Worm (Caenorhabditis elegans) whole organism, L4 larva: ENCODE results near the gene str-246.
A peak's percentile ranks its signal among the peaks of the same experiment; 100 is the strongest.

Experiments
- D1046.2 ChIP-seq: fragments of 200-800 bp; sonication (Bioruptor generic); IDR thresholded peaks from 2 replicates; pipeline ENCODE4 v1.3.6; 2022; ENCODE audit warnings: missing genetic modification characterization, missing compliant biosample characterization
- F10B5.3 ChIP-seq: sonication (generic microtip); optimal IDR thresholded peaks from 2 replicates; lab custom pipeline; 2016; ENCODE audit warnings: mild to moderate bottlenecking, missing genetic modification characterization, missing compliant biosample characterization
- F37D6.2 ChIP-seq: sonication (generic microtip); optimal IDR thresholded peaks from 2 replicates; lab custom pipeline; 2016; ENCODE audit warnings: mild to moderate bottlenecking, missing genetic modification characterization, missing compliant biosample characterization
- F44E2.7 ChIP-seq: fragments of 200-800 bp; sonication (Bioruptor generic); IDR thresholded peaks from 2 replicates; pipeline ENCODE4 v2.1.2; 2022; ENCODE audit warnings: missing genetic modification characterization, missing compliant biosample characterization
- F49E8.2 ChIP-seq: sonication (generic microtip); optimal IDR thresholded peaks from 2 replicates; lab custom pipeline; 2016; ENCODE audit warnings: missing compliant biosample characterization, mild to moderate bottlenecking, missing genetic modification characterization, borderline replicate concordance
- R02D3.7 ChIP-seq: fragments of 150-350 bp; sonication (generic microtip); optimal IDR thresholded peaks from 3 replicates; lab custom pipeline; 2014; ENCODE audit warnings: missing biosample characterization, missing genetic modification characterization
- T20F7.1 ChIP-seq: fragments of 200-800 bp; sonication (Bioruptor generic); optimal IDR thresholded peaks from 2 replicates; lab custom pipeline; 2018; ENCODE audit warnings: mild to moderate bottlenecking, missing genetic modification characterization, missing compliant biosample characterization
- T26A8.4 ChIP-seq: fragments of 200-800 bp; sonication (Bioruptor generic); IDR thresholded peaks from 2 replicates; pipeline ENCODE4 v1.3.6; 2022; ENCODE audit warnings: missing genetic modification characterization, missing compliant biosample characterization
- Y105C5A.15 ChIP-seq: fragments of 200-800 bp; sonication (Bioruptor generic); IDR thresholded peaks from 2 replicates; pipeline ENCODE4 v1.3.6; 2022; ENCODE audit warnings: missing genetic modification characterization, missing compliant biosample characterization
- Y48G9A.11 ChIP-seq: fragments of 200-800 bp; sonication (Bioruptor generic); IDR thresholded peaks from 2 replicates; pipeline ENCODE4 v1.3.6; 2022; ENCODE audit warnings: missing genetic modification reagents, missing genetic modification characterization, missing compliant biosample characterization
- Y75B8A.6 ChIP-seq: fragments of 200-800 bp; sonication (Bioruptor generic); IDR thresholded peaks from 2 replicates; pipeline ENCODE4 v1.3.6; 2022; ENCODE audit warnings: missing genetic modification reagents, missing genetic modification characterization, missing compliant biosample characterization
- aha-1 ChIP-seq: fragments of 150-350 bp; peaks from one replicate; lab custom pipeline; 2014; ENCODE audit warnings: missing biosample characterization, missing genetic modification characterization
- ama-1 ChIP-seq: fragments of 150-350 bp; optimal IDR thresholded peaks from 2 replicates; lab custom pipeline; 2014; ENCODE audit warnings: inconsistent platforms, mixed read lengths
- arid-1 ChIP-seq: fragments of 200-800 bp; sonication (Bioruptor generic); conservative IDR thresholded peaks from 2 replicates; pipeline ENCODE4 v1.3.6; 2022; ENCODE audit warnings: missing genetic modification reagents, missing genetic modification characterization, missing compliant biosample characterization
- attf-4 ChIP-seq: sonication (generic microtip); optimal IDR thresholded peaks from 3 replicates; lab custom pipeline; 2017; ENCODE audit warnings: missing biosample characterization, missing genetic modification characterization
- ceh-20 ChIP-seq: fragments of 200-800 bp; sonication (Bioruptor generic); IDR thresholded peaks from 2 replicates; pipeline ENCODE4 v1.3.6; 2022; ENCODE audit warnings: missing genetic modification reagents, missing genetic modification characterization, missing compliant biosample characterization
- ceh-82 ChIP-seq: sonication (generic microtip); optimal IDR thresholded peaks from 2 replicates; lab custom pipeline; 2017; ENCODE audit warnings: missing biosample characterization, missing genetic modification characterization
- cey-2 ChIP-seq: sonication (generic microtip); optimal IDR thresholded peaks from 3 replicates; lab custom pipeline; 2017; ENCODE audit warnings: missing genetic modification characterization, mild to moderate bottlenecking, missing compliant biosample characterization, antibody characterized with exemption, borderline replicate concordance; ENCODE audit not compliant: insufficient read depth
- daf-8 ChIP-seq: fragments of 200-800 bp; sonication (Bioruptor generic); IDR thresholded peaks from 2 replicates; pipeline ENCODE4 v1.3.6; 2022; ENCODE audit warnings: missing genetic modification characterization, missing compliant biosample characterization
- dmd-6 ChIP-seq: fragments of 200-800 bp; sonication (Bioruptor generic); IDR thresholded peaks from 2 replicates; pipeline ENCODE4 v1.3.6; 2022; ENCODE audit warnings: missing genetic modification reagents, missing genetic modification characterization, missing compliant biosample characterization
- dmd-9 ChIP-seq: fragments of 200-800 bp; sonication (Bioruptor generic); IDR thresholded peaks from 2 replicates; pipeline ENCODE4 v1.3.6; 2022; ENCODE audit warnings: missing genetic modification reagents, missing genetic modification characterization, missing compliant biosample characterization
- dpl-1 ChIP-seq: fragments of 150-350 bp; optimal IDR thresholded peaks from 2 replicates; lab custom pipeline; 2014; ENCODE audit warnings: missing biosample characterization, missing genetic modification reagents, missing genetic modification characterization
- egl-27 ChIP-seq: sonication (generic microtip); optimal IDR thresholded peaks from 3 replicates; lab custom pipeline; 2017; ENCODE audit warnings: missing biosample characterization, missing genetic modification reagents, missing genetic modification characterization
- fkh-10 ChIP-seq: fragments of 150-350 bp; optimal IDR thresholded peaks from 2 replicates; lab custom pipeline; 2014; ENCODE audit warnings: missing biosample characterization, missing genetic modification reagents, missing genetic modification characterization
- fos-1 ChIP-seq: fragments of 150-350 bp; optimal IDR thresholded peaks from 2 replicates; lab custom pipeline; 2014; ENCODE audit warnings: missing biosample characterization, missing genetic modification characterization
- gei-8 ChIP-seq: fragments of 200-800 bp; sonication (Bioruptor generic); optimal IDR thresholded peaks from 2 replicates; lab custom pipeline; 2018; ENCODE audit warnings: mild to moderate bottlenecking, missing genetic modification characterization, missing compliant biosample characterization
- lin-1 ChIP-seq: fragments of 200-800 bp; sonication (Bioruptor generic); IDR thresholded peaks from 2 replicates; pipeline ENCODE4 v1.3.6; 2022; ENCODE audit warnings: missing genetic modification reagents, missing genetic modification characterization, missing compliant biosample characterization
- lin-13 ChIP-seq: fragments of 150-350 bp; optimal IDR thresholded peaks from 2 replicates; lab custom pipeline; 2014; ENCODE audit warnings: missing biosample characterization, missing genetic modification reagents, missing genetic modification characterization
- lin-38 ChIP-seq: fragments of 200-800 bp; sonication (Bioruptor generic); IDR thresholded peaks from 2 replicates; pipeline ENCODE4 v1.3.6; 2022; ENCODE audit warnings: missing genetic modification reagents, missing genetic modification characterization, missing compliant biosample characterization
- lin-39 ChIP-seq: fragments of 150-350 bp; optimal IDR thresholded peaks from 2 replicates; lab custom pipeline; 2014; ENCODE audit warnings: missing biosample characterization, missing genetic modification reagents, missing genetic modification characterization
- madf-5 ChIP-seq, 2 experiments: fragments of 200-800 bp; sonication (Bioruptor generic); IDR thresholded peaks; 2 replicates each; pipeline ENCODE4 v1.3.6; 2022; ENCODE audit warnings: missing compliant biosample characterization in 2 of 2, missing genetic modification characterization in 2 of 2
- mdt-29 ChIP-seq: fragments of 200-800 bp; sonication (Bioruptor generic); IDR thresholded peaks from 2 replicates; pipeline ENCODE4 v1.3.6; 2022; ENCODE audit warnings: missing genetic modification reagents, missing genetic modification characterization, missing compliant biosample characterization
- mxl-3 ChIP-seq: fragments of 200-800 bp; sonication (Bioruptor generic); optimal IDR thresholded peaks from 2 replicates; lab custom pipeline; 2018; ENCODE audit warnings: mild to moderate bottlenecking, missing genetic modification characterization, missing compliant biosample characterization
- nhr-11 ChIP-seq: fragments of 150-350 bp; optimal IDR thresholded peaks from 2 replicates; lab custom pipeline; 2014; ENCODE audit warnings: missing biosample characterization, missing genetic modification characterization
- nhr-111 ChIP-seq: fragments of 200-800 bp; sonication (Bioruptor generic); optimal IDR thresholded peaks from 2 replicates; lab custom pipeline; 2018; ENCODE audit warnings: mild to moderate bottlenecking, missing genetic modification characterization, missing compliant biosample characterization
- nhr-237 ChIP-seq: sonication (generic microtip); optimal IDR thresholded peaks from 2 replicates; lab custom pipeline; 2017; ENCODE audit warnings: missing biosample characterization, missing genetic modification characterization
- nhr-41 ChIP-seq: fragments of 200-800 bp; sonication (Bioruptor generic); IDR thresholded peaks from 2 replicates; pipeline ENCODE4 v1.3.6; 2022; ENCODE audit warnings: missing genetic modification reagents, missing genetic modification characterization, missing compliant biosample characterization
- nhr-42 ChIP-seq: fragments of 200-800 bp; sonication (Bioruptor generic); IDR thresholded peaks from 2 replicates; pipeline ENCODE4 v1.3.6; 2022; ENCODE audit warnings: missing genetic modification characterization, missing compliant biosample characterization
- nhr-48 ChIP-seq: sonication (generic microtip); optimal IDR thresholded peaks from 2 replicates; lab custom pipeline; 2016; ENCODE audit warnings: mild to moderate bottlenecking, missing genetic modification characterization, missing compliant biosample characterization
- rbr-2 ChIP-seq: sonication (generic microtip); optimal IDR thresholded peaks from 2 replicates; lab custom pipeline; 2016; ENCODE audit warnings: missing genotype, missing genetic modification characterization, missing compliant biosample characterization
- saeg-2 ChIP-seq: fragments of 200-800 bp; sonication (Bioruptor generic); IDR thresholded peaks from 2 replicates; pipeline ENCODE4 v1.3.6; 2022; ENCODE audit warnings: missing genetic modification reagents, missing genetic modification characterization, missing compliant biosample characterization
- sdz-12 ChIP-seq: fragments of 200-800 bp; sonication (Bioruptor generic); optimal IDR thresholded peaks from 2 replicates; lab custom pipeline; 2018; ENCODE audit warnings: mild to moderate bottlenecking, missing genetic modification characterization, missing compliant biosample characterization
- set-16 ChIP-seq: fragments of 200-800 bp; sonication (Bioruptor generic); IDR thresholded peaks from 2 replicates; pipeline ENCODE4 v1.3.6; 2022; ENCODE audit warnings: missing genetic modification reagents, missing genetic modification characterization, missing compliant biosample characterization
- snpc-4 ChIP-seq: fragments of 150-350 bp; optimal IDR thresholded peaks from 2 replicates; lab custom pipeline; 2014; ENCODE audit warnings: missing biosample characterization, missing genetic modification characterization
- spr-1 ChIP-seq: sonication (generic microtip); optimal IDR thresholded peaks from 2 replicates; lab custom pipeline; 2016; ENCODE audit warnings: mild to moderate bottlenecking, missing genetic modification characterization, missing compliant biosample characterization
- spr-3 ChIP-seq: fragments of 200-800 bp; sonication (Bioruptor generic); optimal IDR thresholded peaks from 2 replicates; lab custom pipeline; 2018; ENCODE audit warnings: mild to moderate bottlenecking, missing genetic modification characterization, missing compliant biosample characterization
- tra-1 ChIP-seq: fragments of 200-800 bp; sonication (Bioruptor generic); IDR thresholded peaks from 2 replicates; pipeline ENCODE4 v1.3.6; 2022; ENCODE audit warnings: missing genetic modification reagents, missing genetic modification characterization, missing compliant biosample characterization
- vab-7 ChIP-seq: fragments of 200-800 bp; sonication (Bioruptor generic); IDR thresholded peaks from 2 replicates; pipeline ENCODE4 v1.3.6; 2022; ENCODE audit warnings: missing genetic modification reagents, missing genetic modification characterization, missing compliant biosample characterization

Gene str-246

ce11 chrIII:11099864-11100263 lies 22.4 kb downstream of the str-246 start, which contains the start of gene hmt-1:
TSS of gene hmt-1 (minus strand) at chrIII:11099964.
- TF ChIP-seq nhr-48 (no peak), daf-8 (GFP tag; lab: Robert Waterston, UW) (no peak), lin-13 (GFP tag; lab: Kevin White, UChicago) (no peak), ceh-20 (GFP tag; lab: Robert Waterston, UW) (no peak), ama-1 (lab: Kevin White, UChicago) (no peak), gei-8 (GFP tag; lab: Kevin White, UChicago) (no peak), attf-4 (tag; lab: Kevin White, UChicago) (no peak)

DNA sequence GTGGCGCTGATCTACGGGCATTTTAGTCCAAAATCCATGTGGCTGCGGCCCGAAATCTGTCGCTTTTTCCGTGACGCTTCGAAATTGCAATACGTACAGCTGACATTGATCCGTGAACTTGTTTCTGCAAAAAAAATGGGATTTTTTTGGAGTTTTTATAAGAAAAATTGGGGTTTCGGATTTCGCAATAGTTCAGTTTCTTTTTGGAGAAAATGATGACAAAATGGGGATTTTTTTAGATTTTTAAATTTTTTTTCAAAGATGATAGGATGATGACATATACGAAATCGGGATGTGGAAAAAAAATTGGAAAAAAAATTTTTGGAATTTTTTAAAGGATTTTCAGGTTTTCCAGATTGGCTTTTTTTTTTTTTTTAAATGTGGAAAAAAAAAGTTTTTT lies 23.7 kb downstream of the str-246 start:
- TF ChIP-seq arid-1 (GFP tag; lab: Robert Waterston, UW) = no peak
- no peak for TF ChIP-seq lin-1
- no peak for TF ChIP-seq aha-1
- TF ChIP-seq egl-27 (tag; lab: Kevin White, UChicago) = no peak
- TF ChIP-seq F49E8.2 = no peak
- TF ChIP-seq R02D3.7 = no peak
- TF ChIP-seq dmd-9 (GFP tag; lab: Robert Waterston, UW) = no peak
- no peak for TF ChIP-seq mdt-29 (GFP tag; lab: Robert Waterston, UW)
- no peak for TF ChIP-seq spr-1 (tag; lab: Kevin White, UChicago)
- TF ChIP-seq F37D6.2 = no peak
- no peak for TF ChIP-seq set-16 (GFP tag; lab: Robert Waterston, UW)
- no peak for TF ChIP-seq fos-1 (tag; lab: Kevin White, UChicago)
- TF ChIP-seq fkh-10 (GFP tag; lab: Kevin White, UChicago) = no peak
- no peak for TF ChIP-seq T26A8.4
- no peak for TF ChIP-seq T20F7.1 (GFP tag; lab: Kevin White, UChicago)
- TF ChIP-seq F10B5.3 = no peak
- no peak for TF ChIP-seq madf-5 (GFP tag; IDR thresholded peaks at IDR 0.05; lab: Robert Waterston, UW)
- no peak for TF ChIP-seq snpc-4 (tag; lab: Kevin White, UChicago)

DNA sequence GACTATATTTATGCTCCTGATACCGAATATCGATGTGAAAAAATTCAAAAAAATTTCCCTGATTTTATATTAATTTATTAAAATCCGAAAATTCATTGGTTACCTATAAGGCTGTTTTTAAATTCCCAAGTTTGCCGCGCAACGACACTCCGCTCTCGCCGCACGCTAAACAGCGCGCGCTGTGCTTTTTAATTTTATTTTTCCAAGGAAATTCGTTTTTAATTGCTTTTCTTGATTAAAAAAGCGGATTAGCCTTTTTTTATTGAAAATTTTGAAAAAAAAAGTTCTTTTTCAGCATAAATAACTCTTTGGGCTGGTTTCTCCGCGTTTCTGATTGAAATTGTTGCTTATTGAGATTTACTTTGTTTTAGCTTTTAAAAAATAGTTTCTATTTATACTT lies 29.8 kb downstream of the str-246 start:
- TF ChIP-seq gei-8 (GFP tag; lab: Kevin White, UChicago) = no peak
- TF ChIP-seq Y48G9A.11 (GFP tag; lab: Robert Waterston, UW) = peak; percentile 65
- TF ChIP-seq nhr-237 (tag; lab: Kevin White, UChicago) = no peak

DNA sequence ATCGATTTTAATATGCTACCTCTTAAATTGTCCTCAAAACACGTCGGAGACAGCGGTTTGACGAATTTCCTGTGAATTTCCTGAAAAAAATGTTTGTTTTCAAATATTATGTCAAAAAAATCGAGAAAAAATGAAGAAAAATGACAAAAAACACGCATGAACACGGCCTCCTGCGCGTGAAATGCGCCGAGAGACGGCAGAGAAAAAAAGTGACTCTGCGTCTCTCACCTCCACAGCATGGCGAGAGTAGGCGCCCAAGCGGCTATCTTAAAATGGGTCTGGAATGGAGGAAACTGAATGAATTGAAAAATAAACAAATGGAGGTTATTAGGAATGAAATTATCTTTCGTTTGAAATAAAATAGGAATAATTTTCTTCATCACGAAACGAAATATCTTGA lies 33.3 kb downstream of the str-246 start:
- TF ChIP-seq nhr-11 (tag; lab: Kevin White, UChicago) = peak; percentile 45
- peak; percentile 89 for TF ChIP-seq lin-38 (GFP tag; lab: Robert Waterston, UW)
- TF ChIP-seq lin-39 (tag; lab: Kevin White, UChicago) = no peak
- no peak for TF ChIP-seq tra-1 (GFP tag; lab: Robert Waterston, UW)
- no peak for TF ChIP-seq sdz-12 (GFP tag; lab: Kevin White, UChicago)
- TF ChIP-seq nhr-111 (GFP tag; lab: Kevin White, UChicago) = no peak
- TF ChIP-seq Y105C5A.15 (GFP tag; lab: Robert Waterston, UW) = no peak
- no peak for TF ChIP-seq nhr-41 (GFP tag; lab: Robert Waterston, UW)
- TF ChIP-seq F49E8.2 = peak; percentile 29
- TF ChIP-seq cey-2 (tag; lab: Kevin White, UChicago) = no peak
- TF ChIP-seq snpc-4 (tag; lab: Kevin White, UChicago) = no peak
- TF ChIP-seq F44E2.7 (GFP tag; lab: Robert Waterston, UW) = no peak
- no peak for TF ChIP-seq attf-4 (tag; lab: Kevin White, UChicago)
- TF ChIP-seq nhr-42 (GFP tag; lab: Robert Waterston, UW) = peak; percentile 22; the same call in 1 of the 2 replicates
- 0 out of 2 replicates have a peak, but pooled peaks have one; percentile 30 for TF ChIP-seq D1046.2 (GFP tag; lab: Robert Waterston, UW)
- TF ChIP-seq R02D3.7 = no peak
- TF ChIP-seq fos-1 (tag; lab: Kevin White, UChicago) = no peak
- TF ChIP-seq vab-7 = peak; percentile 59; the same call in 1 of the 2 replicates
- peak; percentile 57 for TF ChIP-seq dpl-1 (GFP tag; lab: Kevin White, UChicago)
- no peak for TF ChIP-seq spr-3 (GFP tag; lab: Kevin White, UChicago)
- TF ChIP-seq rbr-2 (tag; lab: Kevin White, UChicago) = peak; percentile 71
- TF ChIP-seq Y75B8A.6 (GFP tag; lab: Robert Waterston, UW) = no peak
- TF ChIP-seq saeg-2 (GFP tag; lab: Robert Waterston, UW) = no peak
- peak; percentile 71 for TF ChIP-seq dmd-6 (GFP tag; lab: Robert Waterston, UW)
- TF ChIP-seq mxl-3 (GFP tag; lab: Kevin White, UChicago) = no peak
- no peak for TF ChIP-seq ceh-82 (tag; lab: Kevin White, UChicago)
